Fruit fly (Drosophila melanogaster) whole organism, embryonic: Measurements from ENCODE around the gene CG42693.

ENCODE experiments used
- Abd-B ChIP-seq: fragments of 200-800 bp; sonication (Bioruptor generic); optimal IDR thresholded peaks from 2 replicates; lab custom pipeline; 2018; ENCODE audit warnings: missing biosample characterization, mild to moderate bottlenecking, missing genetic modification characterization, moderate library complexity
- Blimp-1 ChIP-seq: fragments of 200-800 bp; sonication (Bioruptor generic); optimal IDR thresholded peaks from 3 replicates; lab custom pipeline; 2018; ENCODE audit warnings: missing biosample characterization, missing genetic modification characterization, mild to moderate bottlenecking, moderate library complexity, missing genetic modification reagents
- CG12219 ChIP-seq: fragments of 200-800 bp; sonication (Bioruptor generic); optimal IDR thresholded peaks from 3 replicates; lab custom pipeline; 2018; ENCODE audit warnings: missing biosample characterization, mild to moderate bottlenecking, missing genetic modification characterization
- CG12769 ChIP-seq: fragments of 200-800 bp; sonication (Bioruptor generic); optimal IDR thresholded peaks from 2 replicates; lab custom pipeline; 2019; ENCODE audit warnings: missing biosample characterization, mild to moderate bottlenecking, missing genetic modification characterization, moderate library complexity
- CG15011 ChIP-seq: fragments of 200-800 bp; sonication (Bioruptor generic); optimal IDR thresholded peaks from 3 replicates; lab custom pipeline; 2018; ENCODE audit warnings: missing biosample characterization, mild to moderate bottlenecking, missing genetic modification characterization
- CG15479 ChIP-seq: fragments of 200-800 bp; sonication (Bioruptor generic); optimal IDR thresholded peaks from 3 replicates; lab custom pipeline; 2019; ENCODE audit warnings: missing biosample characterization, mild to moderate bottlenecking, missing genetic modification characterization, moderate library complexity
- CG17328 ChIP-seq: fragments of 200-800 bp; sonication (Bioruptor generic); IDR thresholded peaks from 2 replicates; pipeline ENCODE4 v1.3.6; 2022; ENCODE audit warnings: missing biosample characterization, missing genetic modification characterization
- CG17385 ChIP-seq: fragments of 200-800 bp; sonication (Bioruptor generic); optimal IDR thresholded peaks from 3 replicates; lab custom pipeline; 2018; ENCODE audit warnings: missing biosample characterization, mild to moderate bottlenecking, missing genetic modification characterization
- CG18011 ChIP-seq: fragments of 200-800 bp; sonication (Bioruptor generic); optimal IDR thresholded peaks from 2 replicates; lab custom pipeline; 2017; ENCODE audit warnings: missing biosample characterization, missing genetic modification characterization, mild to moderate bottlenecking, moderate library complexity, missing genotype
- CG1832 ChIP-seq: fragments of 200-800 bp; sonication (Bioruptor generic); optimal IDR thresholded peaks from 2 replicates; lab custom pipeline; 2017; ENCODE audit warnings: missing biosample characterization, mild to moderate bottlenecking, missing genetic modification characterization, inconsistent platforms
- CG2116 ChIP-seq: fragments of 200-800 bp; sonication (Bioruptor generic); optimal IDR thresholded peaks from 3 replicates; lab custom pipeline; 2018; ENCODE audit warnings: missing biosample characterization, mild to moderate bottlenecking, missing genetic modification characterization
- CG3065 ChIP-seq: fragments of 200-800 bp; sonication (Bioruptor generic); optimal IDR thresholded peaks from 2 replicates; lab custom pipeline; 2016; ENCODE audit warnings: missing biosample characterization, missing genetic modification characterization
- CG3163 ChIP-seq: fragments of 200-800 bp; sonication (Bioruptor generic); optimal IDR thresholded peaks from 3 replicates; lab custom pipeline; 2016; ENCODE audit warnings: missing biosample characterization, missing genetic modification characterization
- CG32532 ChIP-seq: fragments of 200-800 bp; sonication (Bioruptor generic); IDR thresholded peaks from 2 replicates; pipeline ENCODE4 v1.3.6; 2022; ENCODE audit warnings: missing biosample characterization, missing genetic modification characterization
- CG3407 ChIP-seq: fragments of 200-800 bp; sonication (Bioruptor generic); optimal IDR thresholded peaks from 2 replicates; lab custom pipeline; 2018; ENCODE audit warnings: missing biosample characterization, mild to moderate bottlenecking, missing genetic modification characterization
- CG34224 ChIP-seq: fragments of 200-800 bp; sonication (Bioruptor generic); IDR thresholded peaks from 3 replicates; pipeline ENCODE4 v1.3.6; 2022; ENCODE audit warnings: missing biosample characterization, missing genetic modification characterization; ENCODE audit not compliant: partially characterized antibody
- CG42726 ChIP-seq: fragments of 200-800 bp; sonication (Bioruptor generic); IDR thresholded peaks from 2 replicates; pipeline ENCODE4 v1.3.6; 2022; ENCODE audit warnings: missing biosample characterization, missing genetic modification characterization; ENCODE audit not compliant: partially characterized antibody
- CG4328 ChIP-seq: fragments of 200-800 bp; sonication (Bioruptor generic); optimal IDR thresholded peaks from 3 replicates; lab custom pipeline; 2017; ENCODE audit warnings: missing biosample characterization, missing genetic modification reagents, missing genetic modification characterization
- CG4360 ChIP-seq: fragments of 200-800 bp; sonication (Bioruptor generic); IDR thresholded peaks from 2 replicates; pipeline ENCODE4 v1.3.6; 2022; ENCODE audit warnings: missing biosample characterization, missing genetic modification characterization
- CG4404 ChIP-seq: fragments of 200-800 bp; sonication (Bioruptor generic); IDR thresholded peaks from 2 replicates; pipeline ENCODE4 v1.3.6; 2022; ENCODE audit warnings: missing biosample characterization, missing genetic modification characterization
- CG6254 ChIP-seq: fragments of 200-800 bp; sonication (Bioruptor generic); optimal IDR thresholded peaks from 3 replicates; lab custom pipeline; 2017; ENCODE audit warnings: mild to moderate bottlenecking, missing biosample characterization, missing genetic modification reagents, missing genetic modification characterization
- CG7963 ChIP-seq: fragments of 200-800 bp; sonication (Bioruptor generic); IDR thresholded peaks from 3 replicates; pipeline ENCODE4 v1.3.6; 2022; ENCODE audit warnings: missing biosample characterization, missing genetic modification characterization; ENCODE audit not compliant: partially characterized antibody
- Hr78 ChIP-seq, 2 experiments: fragments of 200-800 bp in 1 of 2; fragments of >200 bp in 1 of 2; sonication (Bioruptor generic) in 1 of 2; optimal IDR thresholded peaks; 2 replicates each; lab custom pipeline; 2017 to 2019; ENCODE audit warnings: missing biosample characterization in 2 of 2, missing genetic modification characterization in 2 of 2, mild to moderate bottlenecking in 1 of 2, moderate library complexity in 1 of 2
- Jarid2 ChIP-seq: fragments of 200-800 bp; sonication (Bioruptor generic); optimal IDR thresholded peaks from 3 replicates; lab custom pipeline; 2017; ENCODE audit warnings: mild to moderate bottlenecking, missing biosample characterization, missing genetic modification reagents, missing genetic modification characterization
- Max ChIP-seq: fragments of 200-800 bp; sonication (Bioruptor generic); optimal IDR thresholded peaks from 2 replicates; lab custom pipeline; 2016; ENCODE audit warnings: missing biosample characterization, mild to moderate bottlenecking, missing genetic modification characterization
- Med ChIP-seq: fragments of 200-800 bp; sonication (Bioruptor generic); peaks from one replicate; lab custom pipeline; 2016; ENCODE audit warnings: missing biosample characterization, missing genetic modification characterization, mild to moderate bottlenecking, inconsistent platforms, moderate library complexity
- Sry-β ChIP-seq: fragments of 200-800 bp; sonication (Bioruptor generic); optimal IDR thresholded peaks from 2 replicates; lab custom pipeline; 2018; ENCODE audit warnings: missing biosample characterization, mild to moderate bottlenecking, missing genetic modification characterization, moderate library complexity
- Trl ChIP-seq, 3 experiments: fragments of >200 bp in 2 of 3; fragments of 200-800 bp in 1 of 3; sonication (Bioruptor generic) in 1 of 3; optimal IDR thresholded peaks; 2 replicates in 1 of 3; 3 replicates in 2 of 3; lab custom pipeline; 2016 to 2017; ENCODE audit warnings: missing biosample characterization in 1 of 3, missing genetic modification characterization in 1 of 3
- ara ChIP-seq: fragments of 200-800 bp; sonication (Bioruptor generic); IDR thresholded peaks from 2 replicates; pipeline ENCODE4 v1.3.6; 2022; ENCODE audit warnings: missing biosample characterization, missing genetic modification characterization
- ash1 ChIP-seq: fragments of 200-800 bp; sonication (Bioruptor generic); optimal IDR thresholded peaks from 2 replicates; lab custom pipeline; 2018; ENCODE audit warnings: missing biosample characterization, mild to moderate bottlenecking, missing genetic modification characterization
- chinmo ChIP-seq: fragments of 200-800 bp; sonication (Bioruptor generic); IDR thresholded peaks from 4 replicates; pipeline ENCODE4 v1.3.6; 2022; ENCODE audit warnings: missing biosample characterization, missing genetic modification characterization; ENCODE audit not compliant: partially characterized antibody
- crol ChIP-seq: fragments of 200-800 bp; sonication (Bioruptor generic); IDR thresholded peaks from 2 replicates; pipeline ENCODE4 v1.3.6; 2022; ENCODE audit warnings: missing biosample characterization, missing genetic modification characterization
- esg ChIP-seq: fragments of 200-800 bp; sonication (Bioruptor generic); conservative IDR thresholded peaks from 2 replicates; pipeline ENCODE4 v1.3.6; 2022; ENCODE audit warnings: missing biosample characterization, missing genetic modification characterization
- lab ChIP-seq: fragments of 200-800 bp; sonication (Bioruptor generic); optimal IDR thresholded peaks from 3 replicates; lab custom pipeline; 2017; ENCODE audit warnings: missing biosample characterization, missing genetic modification characterization, mild to moderate bottlenecking, moderate library complexity, missing genetic modification reagents
- lbe ChIP-seq: fragments of 200-800 bp; sonication (Bioruptor generic); optimal IDR thresholded peaks from 2 replicates; lab custom pipeline; 2016; ENCODE audit warnings: missing biosample characterization, mild to moderate bottlenecking, missing genetic modification characterization
- nom ChIP-seq: fragments of 200-800 bp; sonication (Bioruptor generic); optimal IDR thresholded peaks from 2 replicates; lab custom pipeline; 2017; ENCODE audit warnings: missing biosample characterization, missing genetic modification characterization, mild to moderate bottlenecking, moderate library complexity, missing genetic modification reagents
- salm ChIP-seq: fragments of 200-800 bp; sonication (Bioruptor generic); optimal IDR thresholded peaks from 2 replicates; lab custom pipeline; 2018; ENCODE audit warnings: missing biosample characterization, mild to moderate bottlenecking, missing genetic modification characterization
- sd ChIP-seq: fragments of 200-800 bp; sonication (Bioruptor generic); optimal IDR thresholded peaks from 3 replicates; lab custom pipeline; 2018; ENCODE audit warnings: missing biosample characterization, mild to moderate bottlenecking, missing genetic modification characterization, moderate library complexity
- sens ChIP-seq: fragments of 200-800 bp; sonication (Bioruptor generic); peaks from one replicate; lab custom pipeline; 2016; ENCODE audit warnings: missing biosample characterization, missing genetic modification characterization
- usp ChIP-seq: fragments of >200 bp; optimal IDR thresholded peaks from 2 replicates; lab custom pipeline; 2017; ENCODE audit warnings: missing biosample characterization, missing genetic modification characterization
- yki ChIP-seq: fragments of >200 bp; optimal IDR thresholded peaks from 3 replicates; lab custom pipeline; 2018
- z ChIP-seq: fragments of 200-800 bp; sonication (Bioruptor generic); IDR thresholded peaks from 3 replicates; pipeline ENCODE4 v1.3.6; 2022; ENCODE audit warnings: missing biosample characterization, missing genetic modification characterization
- zfh1 ChIP-seq: fragments of 200-800 bp; sonication (Bioruptor generic); IDR thresholded peaks from 3 replicates; pipeline ENCODE4 v1.3.6; 2022; ENCODE audit warnings: missing biosample characterization, missing genetic modification characterization

Gene CG42693

dm6 chr3R:31714876-31715712 is 7.0 kb upstream of the CG42693 start (continued):
- TF ChIP-seq CG7963 (GFP tag; lab: Robert Waterston, UW) = no peak
- 0 out of 2 replicates have a peak, but pooled peaks have one; percentile 10 for TF ChIP-seq CG4404 (GFP tag; lab: Robert Waterston, UW)
- peak; percentile 29 for TF ChIP-seq nom (GFP tag; lab: Kevin White, UChicago)
- 0 out of 4 replicates have a peak, but pooled peaks have one; percentile 54 for TF ChIP-seq chinmo
- no peak for TF ChIP-seq Sry-β (GFP tag; lab: Kevin White, UChicago)
- TF ChIP-seq crol (GFP tag; lab: Robert Waterston, UW) = 0 out of 2 replicates have a peak, but pooled peaks have one; percentile 20

dm6 chr3R:31713306-31714123 is 5.4 kb upstream of the CG42693 start, which contains the start of gene ttk:
TSS of gene ttk (plus strand) at chr3R:31713867.
- TF ChIP-seq lbe (GFP tag; lab: Kevin White, UChicago) = peak; percentile 48
- TF ChIP-seq Med (GFP tag; lab: Kevin White, UChicago) = peak; percentile 72
- no peak for TF ChIP-seq Max (GFP tag; lab: Kevin White, UChicago)
- TF ChIP-seq CG12219 (GFP tag; lab: Kevin White, UChicago) = no peak
- peak; percentile 46; the same call in 1 of the 3 replicates for TF ChIP-seq CG34224 (GFP tag; lab: Robert Waterston, UW)
- TF ChIP-seq Trl (optimal IDR thresholded peaks at IDR 0.05; lab: Kevin White, UChicago) = peak; percentile 95 to 97
- peak; percentile 41 for TF ChIP-seq Trl (GFP tag; optimal IDR thresholded peaks at IDR 0.05; lab: Kevin White, UChicago)
- 0 out of 3 replicates have a peak, but pooled peaks have one; percentile 11 for TF ChIP-seq z (GFP tag; lab: Robert Waterston, UW)
- TF ChIP-seq CG4360 (GFP tag; lab: Robert Waterston, UW) = 0 out of 2 replicates have a peak, but pooled peaks have one; percentile 54
- peak; percentile 87 for TF ChIP-seq sens (GFP tag; lab: Kevin White, UChicago)
- no peak for TF ChIP-seq CG3065 (GFP tag; lab: Kevin White, UChicago)
- no peak for TF ChIP-seq Blimp-1 (GFP tag; lab: Kevin White, UChicago)
- peak; percentile 23 for TF ChIP-seq CG15479 (GFP tag; lab: Kevin White, UChicago)
- TF ChIP-seq CG42726 (GFP tag; lab: Robert Waterston, UW) = 0 out of 2 replicates have a peak, but pooled peaks have one; percentile 14
- peak; percentile 81 for TF ChIP-seq sd (tag; lab: Kevin White, UChicago)
- peak; percentile 53 for TF ChIP-seq CG1832 (GFP tag; lab: Kevin White, UChicago)
- peak; percentile 95 for TF ChIP-seq CG12769 (tag; lab: Kevin White, UChicago)
- no peak for TF ChIP-seq usp (GFP tag; lab: Kevin White, UChicago)
- no peak for TF ChIP-seq CG18011 (GFP tag; lab: Kevin White, UChicago)
- TF ChIP-seq Jarid2 (GFP tag; lab: Kevin White, UChicago) = peak; percentile 54
- peak; percentile 13; the same call in 1 of the 2 replicates for TF ChIP-seq ara (GFP tag; lab: Robert Waterston, UW)
- TF ChIP-seq chinmo = peak; percentile 74; the same call in 2 of the 4 replicates
- peak; percentile 15 for TF ChIP-seq salm (tag; lab: Kevin White, UChicago)
- peak; percentile 90 for TF ChIP-seq CG17385 (GFP tag; lab: Kevin White, UChicago)
- TF ChIP-seq CG32532 (GFP tag; lab: Robert Waterston, UW) = peak; percentile 56; the same call in 1 of the 2 replicates
- no peak for TF ChIP-seq CG2116 (GFP tag; lab: Kevin White, UChicago)
- TF ChIP-seq CG6254 = peak; percentile 22
- TF ChIP-seq Hr78 (GFP tag; optimal IDR thresholded peaks at IDR 0.05; lab: Kevin White, UChicago) = peak in 1 of 2 experiments; percentile 97
- peak; percentile 96 for TF ChIP-seq yki (lab: Kevin White, UChicago)
- TF ChIP-seq CG15011 (GFP tag; lab: Kevin White, UChicago) = no peak
- TF ChIP-seq Abd-B (GFP tag; lab: Kevin White, UChicago) = no peak
- TF ChIP-seq CG3407 (GFP tag; lab: Kevin White, UChicago) = no peak
- peak; percentile 87 for TF ChIP-seq CG3163 (GFP tag; lab: Kevin White, UChicago)
- TF ChIP-seq esg (GFP tag; lab: Robert Waterston, UW) = no peak
- TF ChIP-seq CG4328 = peak; percentile 17
- no peak for TF ChIP-seq zfh1 (GFP tag; lab: Robert Waterston, UW)
- TF ChIP-seq lab (GFP tag; lab: Kevin White, UChicago) = peak; percentile 2
- TF ChIP-seq ash1 (GFP tag; lab: Kevin White, UChicago) = no peak
- no peak for TF ChIP-seq CG17328 (GFP tag; lab: Robert Waterston, UW)
